Fruit fly (Drosophila melanogaster): ENCODE data around the gene CG13731.

Gene CG13731

DNA sequence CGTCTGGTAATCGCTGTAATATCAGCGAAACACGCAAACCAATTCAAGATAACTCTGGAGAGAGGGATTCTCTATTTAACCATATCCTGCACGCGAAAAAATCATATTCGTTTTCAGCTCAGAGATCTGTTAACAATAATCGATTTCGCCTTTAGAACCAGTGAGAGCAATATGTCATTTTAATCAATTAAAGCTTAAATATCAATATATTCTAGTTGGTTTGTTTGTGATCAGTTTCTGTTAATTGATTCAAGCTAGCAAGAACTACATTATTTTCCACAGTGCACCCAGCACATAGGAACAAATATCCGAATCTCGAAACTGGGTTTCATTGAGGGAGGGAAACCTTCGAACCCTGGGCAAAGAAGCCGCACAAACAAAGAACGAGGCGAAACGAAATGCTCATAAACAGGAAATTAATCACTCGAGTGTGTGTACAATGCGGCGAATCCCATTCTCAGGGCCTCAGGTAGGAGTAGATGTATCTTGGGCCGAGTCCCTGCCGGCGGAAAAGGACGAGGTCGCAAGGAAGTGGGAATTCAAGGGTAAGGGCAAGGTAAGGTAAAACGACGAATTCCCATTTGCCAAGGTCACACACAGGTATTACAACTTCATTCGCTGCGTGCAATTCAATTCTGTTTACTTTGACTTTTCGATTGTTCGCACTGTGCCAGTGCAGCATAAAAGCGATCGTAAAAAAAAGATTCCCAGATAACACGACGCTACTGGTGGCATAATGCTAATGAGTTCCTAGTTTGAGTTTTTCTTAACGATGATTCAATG, 27.4 kb upstream of the CG13731 start:
- TF ChIP-seq psq (optimal IDR thresholded peaks at IDR 0.05) (no peak), Dll (optimal IDR thresholded peaks at IDR 0.05) (no peak)

dm6 chr3L:17412146-17412545, 23.4 kb upstream of the CG13731 start:
- TF ChIP-seq pan (optimal IDR thresholded peaks at IDR 0.05) (no peak), psq (optimal IDR thresholded peaks at IDR 0.05) (no peak), usp (GFP tag; optimal IDR thresholded peaks at IDR 0.05) (no peak), CG8478 (optimal IDR thresholded peaks at IDR 0.05) (no peak), Dll (optimal IDR thresholded peaks at IDR 0.05) (no peak), EcR (GFP tag; optimal IDR thresholded peaks at IDR 0.05) (no peak)

DNA sequence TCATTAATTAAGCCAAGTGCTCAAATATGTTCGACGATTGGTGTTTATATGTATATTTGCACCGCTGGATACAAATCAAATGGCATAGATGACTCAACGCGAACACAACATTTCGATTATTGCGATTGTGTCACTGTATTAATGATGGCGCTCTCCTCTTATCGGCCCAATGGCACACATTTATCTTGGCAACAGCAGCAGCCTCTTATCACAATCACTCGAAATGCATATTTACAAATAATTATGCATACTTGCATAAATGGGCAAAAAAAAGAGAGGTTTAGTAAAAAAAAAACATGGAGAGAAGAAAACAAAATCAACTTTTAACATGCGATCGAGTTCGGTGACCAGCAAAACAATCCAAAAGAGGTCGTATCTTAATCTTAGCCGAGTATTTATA, 22.5 kb upstream of the CG13731 start:
- TF ChIP-seq pan (optimal IDR thresholded peaks at IDR 0.05) (no peak), EcR (GFP tag; optimal IDR thresholded peaks at IDR 0.05) (no peak), psq (optimal IDR thresholded peaks at IDR 0.05) (no peak), Dll (optimal IDR thresholded peaks at IDR 0.05) (no peak), CG8478 (optimal IDR thresholded peaks at IDR 0.05) (no peak), usp (GFP tag; optimal IDR thresholded peaks at IDR 0.05) (no peak)

DNA sequence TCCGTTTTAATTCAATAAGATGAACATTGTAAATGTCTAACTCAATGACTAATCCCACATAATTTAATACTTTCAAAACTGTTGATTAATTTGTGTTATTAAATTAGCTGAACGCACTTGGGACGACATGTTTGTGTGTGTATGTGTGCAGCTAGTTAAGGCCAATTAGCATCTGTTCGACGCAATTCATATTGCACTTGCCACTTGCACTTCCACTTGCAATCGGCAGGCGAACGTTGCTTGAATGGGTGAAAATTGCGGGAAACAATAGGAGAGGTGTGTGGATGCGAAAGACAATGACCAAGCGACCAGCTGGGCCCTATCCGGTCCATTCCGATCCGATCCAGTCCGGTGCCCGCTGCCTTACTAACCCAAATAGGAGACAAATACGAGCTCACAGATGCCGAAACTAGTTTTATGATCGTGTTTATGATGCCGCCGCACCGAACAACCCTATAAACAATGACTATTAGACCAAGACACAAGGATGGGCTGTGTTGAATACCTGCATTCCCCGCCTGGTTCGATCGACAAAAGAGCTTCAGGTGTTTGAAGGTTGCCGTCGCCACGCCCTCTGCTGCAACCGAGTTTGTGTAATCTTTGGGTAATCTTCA, 18.8 kb upstream of the CG13731 start:
- TF ChIP-seq CG8478 (optimal IDR thresholded peaks at IDR 0.05) (no peak), usp (GFP tag; optimal IDR thresholded peaks at IDR 0.05) (no peak), EcR (GFP tag; optimal IDR thresholded peaks at IDR 0.05) (no peak), Dll (optimal IDR thresholded peaks at IDR 0.05) (no peak), pan (optimal IDR thresholded peaks at IDR 0.05) (no peak), psq (optimal IDR thresholded peaks at IDR 0.05) (no peak)

- TF ChIP-seq usp (GFP tag; optimal IDR thresholded peaks at IDR 0.05), result no peak
- no peak for TF ChIP-seq Dll (optimal IDR thresholded peaks at IDR 0.05)
- no peak for TF ChIP-seq EcR (GFP tag; optimal IDR thresholded peaks at IDR 0.05)
- TF ChIP-seq pan (optimal IDR thresholded peaks at IDR 0.05), result no peak
- no peak for TF ChIP-seq CG8478 (optimal IDR thresholded peaks at IDR 0.05)
- no peak for TF ChIP-seq psq (optimal IDR thresholded peaks at IDR 0.05)
Measured at dm6 chr3L:17407073-17407472, 18.3 kb upstream of the CG13731 start.

DNA sequence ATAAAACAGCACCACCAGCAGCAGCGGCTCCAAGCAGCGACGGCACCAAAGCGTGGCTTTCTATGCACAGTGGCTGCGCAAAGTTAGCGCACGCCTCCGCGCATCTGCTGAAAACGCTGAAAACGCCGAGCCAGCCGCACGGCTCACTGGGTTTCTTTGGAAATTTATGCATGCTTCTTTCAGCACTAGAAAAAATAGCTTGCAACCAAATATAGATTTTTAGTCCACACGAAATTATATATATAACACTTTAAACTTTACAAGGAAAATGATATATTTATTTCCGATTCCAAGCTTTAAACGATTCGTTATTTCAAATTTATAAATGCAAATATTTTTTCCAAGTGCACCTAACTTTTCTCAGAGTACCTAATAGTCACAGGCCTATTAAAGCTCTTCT, 15.9 kb upstream of the CG13731 start:
- no peak for TF ChIP-seq pan (optimal IDR thresholded peaks at IDR 0.05)
- TF ChIP-seq usp (GFP tag; optimal IDR thresholded peaks at IDR 0.05), result no peak

DNA sequence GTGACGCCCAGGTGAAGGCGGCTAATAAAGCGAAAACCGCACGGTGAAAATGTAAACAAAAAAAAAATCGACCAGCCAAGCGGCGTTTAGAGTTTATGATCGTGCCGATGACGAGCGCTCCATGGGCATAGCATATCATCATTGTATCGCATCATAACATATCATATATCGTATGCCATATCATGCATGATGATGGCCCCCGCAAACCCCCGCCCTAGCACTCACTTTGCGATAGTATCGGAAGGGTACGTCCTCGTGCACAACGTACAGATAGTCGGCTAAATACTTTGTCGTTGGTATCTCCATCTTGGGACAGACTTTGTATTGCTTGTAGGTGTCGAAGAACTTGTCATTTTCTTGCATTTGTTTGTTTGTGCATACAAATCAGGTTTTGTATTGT, 14.5 kb upstream of the CG13731 start:
- TF ChIP-seq EcR (GFP tag; optimal IDR thresholded peaks at IDR 0.05) (no peak), CG8478 (optimal IDR thresholded peaks at IDR 0.05) (no peak), pan (optimal IDR thresholded peaks at IDR 0.05) (no peak), psq (optimal IDR thresholded peaks at IDR 0.05) (no peak), Dll (optimal IDR thresholded peaks at IDR 0.05) (no peak), usp (GFP tag; optimal IDR thresholded peaks at IDR 0.05) (no peak)

DNA sequence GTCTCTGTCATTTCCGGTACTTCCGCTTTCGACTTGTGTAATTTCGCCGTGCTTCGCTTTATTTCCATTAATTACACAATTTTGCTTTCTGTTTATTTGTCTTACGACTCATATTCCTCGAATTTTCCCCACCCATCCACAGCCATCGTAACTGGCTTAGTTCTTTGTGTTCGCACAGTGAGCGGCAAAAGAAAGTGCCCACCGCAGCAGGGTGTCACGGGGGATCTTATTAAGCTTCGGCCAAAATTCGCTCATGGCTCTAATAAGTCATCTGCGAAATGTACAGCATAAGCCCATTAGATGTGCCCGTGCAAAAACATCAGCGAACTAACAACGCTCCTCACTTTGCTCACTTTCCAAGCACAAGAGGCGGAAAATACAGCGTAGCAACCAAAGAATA, 13.6 kb upstream of the CG13731 start:
- no peak for TF ChIP-seq psq (optimal IDR thresholded peaks at IDR 0.05)
- TF ChIP-seq EcR (GFP tag; optimal IDR thresholded peaks at IDR 0.05), result no peak

dm6 chr3L:17401411-17401810, 12.7 kb upstream of the CG13731 start:
- TF ChIP-seq usp (GFP tag; optimal IDR thresholded peaks at IDR 0.05), result no peak
- TF ChIP-seq CG8478 (optimal IDR thresholded peaks at IDR 0.05), result no peak
- no peak for TF ChIP-seq Dll (optimal IDR thresholded peaks at IDR 0.05)
- TF ChIP-seq pan (optimal IDR thresholded peaks at IDR 0.05), result no peak
- no peak for TF ChIP-seq psq (optimal IDR thresholded peaks at IDR 0.05)
- TF ChIP-seq EcR (GFP tag; optimal IDR thresholded peaks at IDR 0.05), result no peak

DNA sequence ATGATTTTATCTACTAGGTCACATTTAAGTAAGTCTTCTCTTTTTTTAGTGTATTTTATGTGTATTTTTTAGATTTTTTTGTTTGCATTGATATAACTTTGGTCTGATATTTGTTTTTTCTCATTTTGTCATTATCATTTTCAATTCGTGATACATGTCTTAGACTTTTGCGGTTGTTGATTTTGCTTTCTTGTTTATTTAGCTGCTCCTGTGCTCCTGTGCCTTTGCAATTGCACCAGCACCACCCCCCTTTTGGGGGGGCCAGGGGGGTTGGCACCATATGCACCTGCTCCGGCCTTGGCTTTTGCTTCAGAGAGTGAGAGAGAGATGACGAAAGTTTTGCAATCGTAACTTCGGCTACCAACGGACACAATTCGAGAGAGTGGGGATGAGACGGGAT, 12.2 kb upstream of the CG13731 start:
- TF ChIP-seq psq (optimal IDR thresholded peaks at IDR 0.05), result no peak
- no peak for TF ChIP-seq pan (optimal IDR thresholded peaks at IDR 0.05)
- no peak for TF ChIP-seq Dll (optimal IDR thresholded peaks at IDR 0.05)
- no peak for TF ChIP-seq usp (GFP tag; optimal IDR thresholded peaks at IDR 0.05)
- TF ChIP-seq EcR (GFP tag; optimal IDR thresholded peaks at IDR 0.05), result no peak
- TF ChIP-seq CG8478 (optimal IDR thresholded peaks at IDR 0.05), result no peak

DNA sequence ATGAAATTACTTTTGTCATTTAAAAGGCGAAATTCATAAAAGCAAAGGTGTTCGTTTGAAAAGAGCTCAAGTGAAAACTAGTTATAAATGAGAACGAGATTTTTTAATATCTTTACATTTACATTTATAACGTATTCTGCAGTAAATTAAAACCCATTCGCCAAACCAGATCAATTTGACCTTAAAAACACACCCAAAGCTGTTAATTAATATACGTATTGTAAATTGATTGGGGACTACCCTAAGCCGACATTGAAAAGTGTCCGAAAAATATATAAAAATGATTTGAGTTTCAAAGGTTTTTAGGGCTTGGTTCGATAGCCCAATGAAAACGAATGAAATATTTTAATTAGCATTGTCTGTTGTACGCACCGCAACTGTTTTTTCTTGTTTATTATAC, 10.3 kb upstream of the CG13731 start:
- no peak for TF ChIP-seq EcR (GFP tag; optimal IDR thresholded peaks at IDR 0.05)
- TF ChIP-seq pan (optimal IDR thresholded peaks at IDR 0.05), result no peak
- TF ChIP-seq usp (GFP tag; optimal IDR thresholded peaks at IDR 0.05), result no peak
- no peak for TF ChIP-seq Dll (optimal IDR thresholded peaks at IDR 0.05)
- no peak for TF ChIP-seq psq (optimal IDR thresholded peaks at IDR 0.05)
- no peak for TF ChIP-seq CG8478 (optimal IDR thresholded peaks at IDR 0.05)

DNA sequence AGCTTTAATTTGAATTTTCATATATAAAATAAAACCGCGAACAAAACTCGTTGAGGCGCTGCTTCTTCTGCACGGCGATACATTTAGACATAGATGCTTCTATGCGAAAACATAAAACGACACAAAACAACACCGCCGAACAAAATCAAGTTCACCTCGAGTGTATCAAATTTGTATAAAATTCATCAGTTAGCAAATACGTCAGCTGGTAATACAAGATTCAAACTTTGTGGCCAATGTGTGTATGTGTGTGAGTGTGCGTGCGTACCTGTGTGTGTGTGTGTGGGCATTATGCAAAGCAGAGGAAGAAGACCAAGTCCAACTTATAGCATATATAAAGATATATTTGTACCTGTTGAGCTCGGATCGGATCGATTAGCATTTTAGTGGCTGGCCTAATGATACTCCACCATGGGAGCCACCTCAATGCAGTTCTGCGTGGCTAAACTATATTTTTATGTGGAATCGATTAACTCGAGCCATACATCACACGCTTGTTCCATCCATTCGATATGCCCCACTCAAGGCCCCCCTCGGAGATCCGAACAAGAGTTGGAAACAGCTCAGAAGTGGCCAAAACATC, 5.8 kb upstream of the CG13731 start:
- TF ChIP-seq EcR (GFP tag; optimal IDR thresholded peaks at IDR 0.05) (no peak), pan (optimal IDR thresholded peaks at IDR 0.05) (no peak), CG8478 (optimal IDR thresholded peaks at IDR 0.05) (no peak), usp (GFP tag; optimal IDR thresholded peaks at IDR 0.05) (no peak), psq (optimal IDR thresholded peaks at IDR 0.05) (no peak), Dll (optimal IDR thresholded peaks at IDR 0.05) (no peak)

DNA sequence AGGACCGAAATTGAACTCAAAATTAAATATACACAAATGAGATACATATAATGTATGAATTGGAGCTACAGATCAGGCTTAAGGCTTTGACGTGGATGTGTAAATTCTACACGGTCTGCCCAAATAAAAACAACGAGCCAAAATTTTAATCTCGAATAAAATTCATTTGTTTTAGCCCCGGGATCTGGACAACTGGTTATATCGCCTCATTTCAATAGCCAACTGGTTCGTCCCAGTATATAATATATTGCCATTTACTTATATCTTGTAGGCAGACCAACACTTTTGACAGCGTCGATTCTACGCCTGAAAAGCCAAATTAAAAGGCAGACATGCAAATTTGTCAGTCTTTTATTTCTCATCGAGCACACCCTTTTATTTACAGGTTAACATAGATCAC, 4.3 kb upstream of the CG13731 start:
- TF ChIP-seq usp (GFP tag; optimal IDR thresholded peaks at IDR 0.05) (no peak), CG8478 (optimal IDR thresholded peaks at IDR 0.05) (no peak), pan (optimal IDR thresholded peaks at IDR 0.05) (no peak), EcR (GFP tag; optimal IDR thresholded peaks at IDR 0.05) (no peak), Dll (optimal IDR thresholded peaks at IDR 0.05) (no peak), psq (optimal IDR thresholded peaks at IDR 0.05) (no peak)

All from whole organism.